Worm (Caenorhabditis elegans) whole organism, L2 larva: ENCODE data around the gene R11D1.1.

Source experiments
- R02D3.7 ChIP-seq: fragments of 150-350 bp; optimal IDR thresholded peaks from 2 replicates; lab custom pipeline; 2014; ENCODE audit warnings: missing biosample characterization, missing genetic modification characterization
- aly-2 ChIP-seq: fragments of 150-350 bp; optimal IDR thresholded peaks from 2 replicates; lab custom pipeline; 2014; ENCODE audit warnings: missing biosample characterization, missing genetic modification characterization
- ceh-82 ChIP-seq: fragments of 150-350 bp; optimal IDR thresholded peaks from 2 replicates; lab custom pipeline; 2014; ENCODE audit warnings: missing biosample characterization, missing genetic modification characterization
- crh-2 ChIP-seq: sonication (generic microtip); optimal IDR thresholded peaks from 2 replicates; lab custom pipeline; 2017; ENCODE audit warnings: missing biosample characterization, missing genetic modification characterization
- egl-27 ChIP-seq: sonication (generic microtip); optimal IDR thresholded peaks from 3 replicates; lab custom pipeline; 2017; ENCODE audit warnings: missing biosample characterization, missing genetic modification reagents, missing genetic modification characterization
- elt-3 ChIP-seq: sonication (generic microtip); optimal IDR thresholded peaks from 2 replicates; lab custom pipeline; 2017; ENCODE audit warnings: missing biosample characterization, missing genetic modification characterization
- mbf-1 ChIP-seq: sonication (generic microtip); optimal IDR thresholded peaks from 2 replicates; lab custom pipeline; 2017; ENCODE audit warnings: missing biosample characterization, missing genetic modification characterization
- nhr-11 ChIP-seq: fragments of 150-350 bp; optimal IDR thresholded peaks from 2 replicates; lab custom pipeline; 2014; ENCODE audit warnings: missing biosample characterization, missing genetic modification characterization
- nhr-12 ChIP-seq: fragments of 150-350 bp; optimal IDR thresholded peaks from 2 replicates; lab custom pipeline; 2014; ENCODE audit warnings: missing biosample characterization, missing genetic modification characterization
- nhr-129 ChIP-seq: fragments of 150-350 bp; optimal IDR thresholded peaks from 2 replicates; lab custom pipeline; 2014; ENCODE audit warnings: missing biosample characterization, missing genetic modification characterization
- nhr-237 ChIP-seq: fragments of 150-350 bp; optimal IDR thresholded peaks from 2 replicates; lab custom pipeline; 2014; ENCODE audit warnings: missing biosample characterization, missing genetic modification characterization
- sma-9 ChIP-seq, 2 experiments: fragments of 150-350 bp in 1 of 2; sonication (generic microtip) in 1 of 2; optimal IDR thresholded peaks; 2 replicates each; lab custom pipeline; 2014 to 2016; ENCODE audit warnings: missing genetic modification characterization in 2 of 2, mild to moderate bottlenecking in 1 of 2, missing biosample characterization in 1 of 2, missing compliant biosample characterization in 1 of 2, missing genetic modification reagents in 1 of 2, moderate library complexity in 1 of 2
- unc-39 ChIP-seq: fragments of 150-350 bp; optimal IDR thresholded peaks from 2 replicates; lab custom pipeline; 2014; ENCODE audit warnings: missing biosample characterization, missing genetic modification characterization

DNA sequence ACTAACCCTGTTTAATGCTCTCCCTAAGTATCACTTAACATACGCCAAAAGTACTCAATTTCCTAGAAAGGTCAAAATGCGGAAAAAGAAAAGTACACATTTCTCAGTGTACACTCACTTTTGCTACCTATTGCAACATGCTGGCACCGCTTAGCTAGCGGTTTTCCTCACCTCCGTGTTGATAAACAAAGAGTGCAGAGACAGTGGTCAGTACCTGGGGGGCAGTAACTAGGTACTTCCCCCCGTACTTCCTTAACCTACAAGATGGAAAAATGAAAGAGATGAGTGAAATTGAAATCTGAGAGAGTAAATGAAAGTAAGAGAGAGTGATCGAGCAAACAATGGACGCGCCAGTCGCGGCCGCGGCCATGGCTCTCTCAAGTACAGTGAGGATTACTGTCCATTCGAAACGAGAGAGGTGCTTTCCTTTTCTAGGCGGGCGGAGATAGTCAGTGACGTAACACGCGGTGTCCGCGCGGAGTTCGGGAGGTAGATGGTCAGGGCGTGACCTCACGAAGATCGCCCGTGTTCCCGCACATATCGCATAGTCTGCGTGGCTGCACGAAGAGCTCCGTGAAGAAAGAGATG is 32.1 kb downstream of the R11D1.1 start, which contains the start of gene cky-1:
- no peak for TF ChIP-seq unc-39 (tag; lab: Kevin White, UChicago)
- TF ChIP-seq elt-3 (tag; lab: Kevin White, UChicago) = no peak
- TF ChIP-seq ceh-82 (tag; lab: Kevin White, UChicago) = no peak
- no peak for TF ChIP-seq nhr-11 (tag; lab: Kevin White, UChicago)
- no peak for TF ChIP-seq sma-9 (GFP tag; optimal IDR thresholded peaks at IDR 0.05; lab: Kevin White, UChicago)
- no peak for TF ChIP-seq sma-9 (tag; optimal IDR thresholded peaks at IDR 0.05; lab: Kevin White, UChicago)
- TF ChIP-seq nhr-12 (tag; lab: Kevin White, UChicago) = no peak
- TF ChIP-seq R02D3.7 = no peak
- no peak for TF ChIP-seq nhr-237 (tag; lab: Kevin White, UChicago)
- TF ChIP-seq mbf-1 (tag; lab: Kevin White, UChicago) = no peak
- TF ChIP-seq crh-2 (tag; lab: Kevin White, UChicago) = no peak
- TF ChIP-seq nhr-129 (tag; lab: Kevin White, UChicago) = no peak
- no peak for TF ChIP-seq aly-2 (tag; lab: Kevin White, UChicago)
- TF ChIP-seq egl-27 (tag; lab: Kevin White, UChicago) = no peak
